Fruit fly (Drosophila melanogaster) whole organism, adult: Measurements from ENCODE around the gene CG31370.

Experiments used
- CG11617 ChIP-seq: fragments of 200-800 bp; sonication (Bioruptor generic); optimal IDR thresholded peaks from 2 replicates; lab custom pipeline; 2017; ENCODE audit warnings: mild to moderate bottlenecking, missing biosample characterization, missing genetic modification reagents, missing genetic modification characterization
- CG12768 ChIP-seq: fragments of 200-800 bp; sonication (Bioruptor generic); optimal IDR thresholded peaks from 2 replicates; lab custom pipeline; 2017; ENCODE audit warnings: missing biosample characterization, missing genetic modification characterization, mild to moderate bottlenecking, moderate library complexity, missing genetic modification reagents
- CG14711 ChIP-seq: fragments of 200-800 bp; sonication (Bioruptor generic); optimal IDR thresholded peaks from 2 replicates; lab custom pipeline; 2018; ENCODE audit warnings: missing biosample characterization, mild to moderate bottlenecking, missing genetic modification characterization, moderate library complexity
- CG1620 ChIP-seq: fragments of 200-800 bp; sonication (Bioruptor generic); optimal IDR thresholded peaks from 2 replicates; lab custom pipeline; 2016; ENCODE audit warnings: missing biosample characterization, missing genetic modification characterization
- CG33017 ChIP-seq: fragments of 200-800 bp; sonication (Bioruptor generic); optimal IDR thresholded peaks from 2 replicates; lab custom pipeline; 2018; ENCODE audit warnings: missing biosample characterization, mild to moderate bottlenecking, missing genetic modification characterization, moderate library complexity
- CG5204 ChIP-seq: fragments of 200-800 bp; sonication (Bioruptor generic); optimal IDR thresholded peaks from 2 replicates; lab custom pipeline; 2016; ENCODE audit warnings: missing biosample characterization, missing genetic modification characterization
- CG7045 ChIP-seq: fragments of 200-800 bp; sonication (Bioruptor generic); optimal IDR thresholded peaks from 2 replicates; lab custom pipeline; 2017; ENCODE audit warnings: missing biosample characterization, mild to moderate bottlenecking, missing genetic modification characterization
- CG7101 ChIP-seq: fragments of 200-800 bp; sonication (Bioruptor generic); optimal IDR thresholded peaks from 2 replicates; lab custom pipeline; 2018; ENCODE audit warnings: missing biosample characterization, mild to moderate bottlenecking, missing genetic modification characterization, moderate library complexity
- Clk ChIP-seq: fragments of 200-800 bp; sonication (Bioruptor generic); optimal IDR thresholded peaks from 2 replicates; lab custom pipeline; 2017; ENCODE audit warnings: missing biosample characterization, missing genetic modification characterization
- Crg-1 ChIP-seq: fragments of 200-800 bp; sonication (Bioruptor generic); optimal IDR thresholded peaks from 2 replicates; lab custom pipeline; 2016; ENCODE audit warnings: missing biosample characterization, missing genetic modification characterization
- Hr96 ChIP-seq: fragments of 200-800 bp; sonication (Bioruptor generic); optimal IDR thresholded peaks from 2 replicates; lab custom pipeline; 2016; ENCODE audit warnings: missing biosample characterization, missing genetic modification characterization
- Mnt ChIP-seq: fragments of 200-800 bp; sonication (Bioruptor generic); optimal IDR thresholded peaks from 2 replicates; lab custom pipeline; 2016; ENCODE audit warnings: missing biosample characterization, mild to moderate bottlenecking, missing genetic modification characterization
- bab1 ChIP-seq: fragments of 200-800 bp; sonication (Bioruptor generic); optimal IDR thresholded peaks from 3 replicates; lab custom pipeline; 2019; ENCODE audit warnings: missing biosample characterization, mild to moderate bottlenecking, missing genetic modification characterization, moderate library complexity
- cic ChIP-seq: fragments of 200-800 bp; sonication (Bioruptor generic); optimal IDR thresholded peaks from 2 replicates; lab custom pipeline; 2017; ENCODE audit warnings: missing biosample characterization, mild to moderate bottlenecking, missing genetic modification characterization, moderate library complexity
- cnc ChIP-seq, 2 experiments: fragments of >200 bp; optimal IDR thresholded peaks; 2 replicates each; lab custom pipeline; 2017
- kay ChIP-seq: fragments of 200-800 bp; sonication (Bioruptor generic); peaks from one replicate; lab custom pipeline; 2016; ENCODE audit warnings: missing biosample characterization, missing genetic modification characterization, borderline replicate concordance
- ovo ChIP-seq: fragments of 200-800 bp; sonication (Bioruptor generic); optimal IDR thresholded peaks from 2 replicates; lab custom pipeline; 2016; ENCODE audit warnings: missing biosample characterization, missing genetic modification characterization
- pad ChIP-seq: fragments of 200-800 bp; sonication (Bioruptor generic); optimal IDR thresholded peaks from 3 replicates; lab custom pipeline; 2017; ENCODE audit warnings: missing biosample characterization, missing genetic modification characterization, mild to moderate bottlenecking, moderate library complexity, missing genetic modification reagents
- tj ChIP-seq: fragments of 200-800 bp; sonication (Bioruptor generic); optimal IDR thresholded peaks from 3 replicates; lab custom pipeline; 2017; ENCODE audit warnings: missing biosample characterization, mild to moderate bottlenecking, missing genetic modification characterization, moderate library complexity
- toe ChIP-seq: fragments of 200-800 bp; sonication (Bioruptor generic); optimal IDR thresholded peaks from 2 replicates; lab custom pipeline; 2016; ENCODE audit warnings: missing biosample characterization, missing genetic modification characterization

The CG31370 gene

dm6 chr3R:25302239-25302638, at the start of gene CG31370:
Gene CG31370 (plus strand): TSS chr3R:25302464.
- TF ChIP-seq cic (GFP tag; lab: Kevin White, UChicago) (peak; percentile 26), CG11617 (GFP tag; lab: Kevin White, UChicago) (no peak), kay (peak; percentile 93)

dm6 chr3R:25258628-25259240, 43.5 kb upstream of the CG31370 start, which contains the start of gene CG11857:
Gene CG11857 (plus strand): TSS chr3R:25258898.
- TF ChIP-seq CG7045 (GFP tag; lab: Kevin White, UChicago) (peak; percentile 97), Crg-1 (GFP tag; lab: Kevin White, UChicago) (peak; percentile 98), ovo (peak; percentile 94), cnc (optimal IDR thresholded peaks at IDR 0.05; lab: Kevin White, UChicago) (no peak), bab1 (peak; percentile 98), CG1620 (peak; percentile 99), pad (peak; percentile 89), CG14711 (tag; lab: Kevin White, UChicago) (peak; percentile 94), kay (no peak), CG7101 (tag; lab: Kevin White, UChicago) (peak; percentile 98), Mnt (GFP tag; lab: Kevin White, UChicago) (peak; percentile 92), CG12768 (peak; percentile 98), Hr96 (GFP tag; lab: Kevin White, UChicago) (peak; percentile 98), CG5204 (GFP tag; lab: Kevin White, UChicago) (no peak), Clk (peak; percentile 98), toe (GFP tag; lab: Kevin White, UChicago) (peak; percentile 99), CG33017 (tag; lab: Kevin White, UChicago) (peak; percentile 95), CG11617 (GFP tag; lab: Kevin White, UChicago) (peak; percentile 97), tj (GFP tag; lab: Kevin White, UChicago) (peak; percentile 87), cic (GFP tag; lab: Kevin White, UChicago) (peak; percentile 84)

dm6 chr3R:25260670-25261069, 41.6 kb upstream of the CG31370 start:
- TF ChIP-seq cic (GFP tag; lab: Kevin White, UChicago), result peak; percentile 16
- no peak for TF ChIP-seq CG7101 (tag; lab: Kevin White, UChicago)

dm6 chr3R:25262322-25262761, 39.9 kb upstream of the CG31370 start, which contains the start of the genes Kdsr and CG11858:
Gene Kdsr (minus strand): TSS chr3R:25262498.
Gene CG11858 (plus strand): TSS chr3R:25262741.
- TF ChIP-seq pad (peak; percentile 44), toe (GFP tag; lab: Kevin White, UChicago) (no peak), CG5204 (GFP tag; lab: Kevin White, UChicago) (no peak), ovo (peak; percentile 24), CG7045 (GFP tag; lab: Kevin White, UChicago) (peak; percentile 42), kay (no peak), CG33017 (tag; lab: Kevin White, UChicago) (peak; percentile 48), Clk (peak; percentile 40), tj (GFP tag; lab: Kevin White, UChicago) (peak; percentile 39), CG1620 (peak; percentile 58), CG12768 (peak; percentile 66), Mnt (GFP tag; lab: Kevin White, UChicago) (peak; percentile 83), cic (GFP tag; lab: Kevin White, UChicago) (peak; percentile 75), CG14711 (tag; lab: Kevin White, UChicago) (peak; percentile 74), bab1 (peak; percentile 84), Crg-1 (GFP tag; lab: Kevin White, UChicago) (peak; percentile 27), Hr96 (GFP tag; lab: Kevin White, UChicago) (no peak), CG7101 (tag; lab: Kevin White, UChicago) (peak; percentile 81), CG11617 (GFP tag; lab: Kevin White, UChicago) (peak; percentile 64)

dm6 chr3R:25265589-25266201, 36.6 kb upstream of the CG31370 start, which contains the start of the genes GlnRS and RIOK2:
Gene GlnRS (minus strand): TSS chr3R:25265721.
Gene RIOK2 (plus strand): TSS chr3R:25265844.
- TF ChIP-seq CG14711 (tag; lab: Kevin White, UChicago) (peak; percentile 4), bab1 (peak; percentile 73), CG11617 (GFP tag; lab: Kevin White, UChicago) (peak; percentile 18), CG1620 (no peak), pad (peak; percentile 26), Crg-1 (GFP tag; lab: Kevin White, UChicago) (peak; percentile 4), ovo (no peak), Clk (peak; percentile 3), Mnt (GFP tag; lab: Kevin White, UChicago) (peak; percentile 100), CG7045 (GFP tag; lab: Kevin White, UChicago) (no peak), CG7101 (tag; lab: Kevin White, UChicago) (peak; percentile 39), cic (GFP tag; lab: Kevin White, UChicago) (peak; percentile 30), tj (GFP tag; lab: Kevin White, UChicago) (peak; percentile 21)

dm6 chr3R:25266751-25267150, 35.5 kb upstream of the CG31370 start:
- no peak for TF ChIP-seq cnc (optimal IDR thresholded peaks at IDR 0.05; lab: Kevin White, UChicago)
- TF ChIP-seq CG12768, result no peak
- no peak for TF ChIP-seq CG14711 (tag; lab: Kevin White, UChicago)
